Worm (Caenorhabditis elegans): ENCODE results near the gene col-150.

DNA sequence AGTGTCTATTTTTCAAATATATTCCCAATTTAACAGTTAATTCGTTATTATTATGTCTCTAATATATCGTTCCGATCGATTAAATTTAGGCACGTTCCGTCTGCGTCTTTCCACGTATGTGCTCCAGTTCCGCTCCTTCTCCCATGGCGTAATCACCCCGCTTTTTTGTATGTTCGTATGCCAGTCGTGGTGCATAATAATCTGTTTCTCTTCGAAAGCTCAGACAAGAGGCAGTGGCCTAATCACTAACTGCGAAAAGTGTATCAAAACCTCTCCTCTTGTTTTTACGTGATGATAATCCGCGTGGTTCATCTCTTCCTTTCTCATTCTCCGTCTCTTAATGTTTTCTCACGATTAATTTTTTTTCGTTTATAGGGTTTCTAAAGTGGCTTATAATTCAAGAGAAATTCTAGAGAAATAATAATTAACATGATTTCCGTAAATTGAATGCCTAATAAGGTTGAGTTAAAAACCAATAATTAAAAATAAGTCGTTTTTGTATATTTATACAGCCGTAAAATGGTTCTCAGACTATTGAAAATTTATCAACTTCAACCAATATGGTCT is 46.7 kb downstream of the col-150 start:
- TF ChIP-seq pha-4 (tag; optimal IDR thresholded peaks at IDR 0.05) (no peak), fkh-3 (tag; optimal IDR thresholded peaks at IDR 0.05) (no peak), aptf-2 (GFP tag; conservative IDR thresholded peaks at IDR 0.05) (no peak), snpc-1.1 (tag; optimal IDR thresholded peaks at IDR 0.05; ENCODE audit: insufficient read depth) (no peak), cebp-1 (GFP tag; IDR thresholded peaks at IDR 0.05) (no peak), cebp-1 (tag; optimal IDR thresholded peaks at IDR 0.05) (no peak), snpc-4 (GFP tag; optimal IDR thresholded peaks at IDR 0.05) (no peak), snpc-4 (tag; optimal IDR thresholded peaks at IDR 0.05) (no peak), unc-62 (GFP tag; optimal IDR thresholded peaks at IDR 0.05) (no peak), egrh-3 (GFP tag; IDR thresholded peaks at IDR 0.05) (no peak), F57C9.4 (tag; optimal IDR thresholded peaks at IDR 0.05) (no peak)
